Worm (Caenorhabditis elegans): ENCODE measurements around the gene sfxn-1.3.
"Not testable (repeated sequence)": the region's sequence is repeated elsewhere in the genome, so short reads cannot be mapped to it uniquely, and the experiment has no call there.

The sfxn-1.3 gene

ce11 chrV:15741851-15742250, 15.2 kb downstream of the sfxn-1.3 start, which contains the start of gene str-18:
Gene str-18, minus strand, starts transcription at chrV:15741951.
- TF ChIP-seq F49E8.2 (tag; optimal IDR thresholded peaks at IDR 0.05; ENCODE audit: borderline replicate concordance) (no peak), ceh-82 (tag; optimal IDR thresholded peaks at IDR 0.05) (no peak), mxl-2 (GFP tag; conservative IDR thresholded peaks at IDR 0.05) (no peak), spr-1 (tag; optimal IDR thresholded peaks at IDR 0.05) (no peak), nhr-76 (tag; optimal IDR thresholded peaks at IDR 0.05) (no peak), madf-5 (GFP tag; IDR thresholded peaks at IDR 0.05) (no peak), nhr-25 (tag; optimal IDR thresholded peaks at IDR 0.05; ENCODE audit: borderline replicate concordance, insufficient read depth) (no peak), mes-2 (tag; optimal IDR thresholded peaks at IDR 0.05; ENCODE audit: poor library complexity, severe bottlenecking) (no peak), zag-1 (tag; optimal IDR thresholded peaks at IDR 0.05) (no peak)

ce11 chrV:15744366-15744765, 17.7 kb downstream of the sfxn-1.3 start, which contains the start of gene str-19:
Gene str-19, minus strand, starts transcription at chrV:15744466.
- TF ChIP-seq skn-1 (tag; optimal IDR thresholded peaks at IDR 0.05); saeg-2 (GFP tag; IDR thresholded peaks at IDR 0.05); hlh-11 (tag; optimal IDR thresholded peaks at IDR 0.05): not testable (repeated sequence)

- not testable (repeated sequence) for TF ChIP-seq Y75B8A.6 (GFP tag; IDR thresholded peaks at IDR 0.05); fos-1 (tag; optimal IDR thresholded peaks at IDR 0.05); madf-5 (GFP tag; IDR thresholded peaks at IDR 0.05)
Measured at ce11 chrV:15748343-15748742, 21.7 kb downstream of the sfxn-1.3 start, which contains the start of gene T23D5.8. Gene T23D5.8, minus strand, starts transcription at chrV:15748443.

- TF ChIP-seq ces-1 (GFP tag; optimal IDR thresholded peaks at IDR 0.05) (no peak), mxl-2 (GFP tag; conservative IDR thresholded peaks at IDR 0.05) (no peak)
Measured at ce11 chrV:15750130-15750529, 23.5 kb downstream of the sfxn-1.3 start, which contains the start of gene str-6. Gene str-6, minus strand, starts transcription at chrV:15750230.

ce11 chrV:15752049-15752448, 25.4 kb downstream of the sfxn-1.3 start, which contains the start of gene str-43:
Gene str-43, minus strand, starts transcription at chrV:15752149.
- TF ChIP-seq lir-3 (tag; optimal IDR thresholded peaks at IDR 0.05): no peak
- no peak for TF ChIP-seq nhr-111 (GFP tag; optimal IDR thresholded peaks at IDR 0.05)
- TF ChIP-seq ctbp-1 (GFP tag; IDR thresholded peaks at IDR 0.05): no peak
- TF ChIP-seq sdz-12 (GFP tag; optimal IDR thresholded peaks at IDR 0.05): no peak
- no peak for TF ChIP-seq nhr-41 (GFP tag; IDR thresholded peaks at IDR 0.05)
- no peak for TF ChIP-seq fos-1 (tag; optimal IDR thresholded peaks at IDR 0.05)
- TF ChIP-seq daf-16 (GFP tag; optimal IDR thresholded peaks at IDR 0.05): no peak
- TF ChIP-seq daf-16 (tag; optimal IDR thresholded peaks at IDR 0.05): no peak

- TF ChIP-seq madf-9 (GFP tag; conservative IDR thresholded peaks at IDR 0.05); hmg-1.1 (GFP tag; IDR thresholded peaks at IDR 0.05); dve-1 (tag; optimal IDR thresholded peaks at IDR 0.05; ENCODE audit: insufficient read depth): not testable (repeated sequence)
Measured at ce11 chrV:15752941-15753340, 26.3 kb downstream of the sfxn-1.3 start, which contains the start of gene str-5. Gene str-5, plus strand, starts transcription at chrV:15753241.

ce11 chrV:15754731-15755130, 28.1 kb downstream of the sfxn-1.3 start, which contains the start of gene str-8:
Gene str-8, plus strand, starts transcription at chrV:15755031.
- TF ChIP-seq egl-43 (GFP tag; IDR thresholded peaks at IDR 0.05); hmg-1.1 (GFP tag; IDR thresholded peaks at IDR 0.05); mxl-2 (GFP tag; conservative IDR thresholded peaks at IDR 0.05): not testable (repeated sequence)
